Worm (Caenorhabditis elegans): ENCODE data around the gene C03B1.1.

C03B1.1 gene

DNA sequence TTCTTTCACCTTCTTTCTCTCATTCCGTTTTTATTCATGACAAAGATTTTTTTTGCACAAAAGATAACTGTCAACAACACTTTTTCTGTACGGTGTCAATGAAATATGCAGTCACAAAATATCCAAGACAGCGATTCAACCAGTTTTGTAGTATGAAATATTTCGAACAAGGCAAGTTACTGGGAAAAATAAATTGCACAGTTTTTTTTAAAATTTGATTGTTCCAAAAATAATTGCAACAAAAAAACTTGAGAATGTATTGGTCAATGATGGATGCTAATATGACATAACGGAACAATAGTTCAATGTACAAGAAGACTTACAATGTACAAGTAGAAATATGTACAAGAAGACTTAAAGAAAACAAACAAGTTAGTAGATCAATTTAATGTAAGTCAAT lies 28.8 kb upstream of the C03B1.1 start:
- TF ChIP-seq med-1 (GFP tag; optimal IDR thresholded peaks at IDR 0.05; ENCODE audit: insufficient read depth) (no peak), ztf-29 (GFP tag; IDR thresholded peaks at IDR 0.05) (no peak), cog-1 (tag; optimal IDR thresholded peaks at IDR 0.05) (no peak), flt-1 (GFP tag; IDR thresholded peaks at IDR 0.05) (no peak), ref-1 (GFP tag; conservative IDR thresholded peaks at IDR 0.05) (no peak), tab-1 (GFP tag; IDR thresholded peaks at IDR 0.05) (no peak), ztf-23 (GFP tag; IDR thresholded peaks at IDR 0.05) (no peak), klf-2 (GFP tag; conservative IDR thresholded peaks at IDR 0.05) (no peak), T22C8.4 (GFP tag; IDR thresholded peaks at IDR 0.05) (no peak)

DNA sequence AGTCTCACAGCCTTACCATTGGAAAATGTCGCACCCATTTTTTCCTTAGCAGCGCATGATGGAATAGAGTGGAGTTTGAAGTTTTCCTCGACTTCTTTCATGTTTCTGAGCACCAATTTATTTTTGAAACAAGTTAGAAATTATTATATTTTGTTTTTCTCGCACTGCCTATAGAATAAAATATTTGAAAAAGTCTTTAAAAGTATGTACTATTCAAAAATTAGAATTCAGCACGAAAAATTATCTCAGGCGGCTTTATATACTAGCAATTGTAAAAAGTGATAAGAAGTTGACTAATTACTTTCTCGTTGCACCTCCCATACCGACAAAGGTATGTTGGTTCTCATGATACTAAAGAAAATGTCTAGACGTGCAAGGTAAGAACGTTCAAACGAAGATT lies 27.5 kb upstream of the C03B1.1 start, which contains the start of gene C03B1.9:
C03B1.9 (minus strand) TSS at position 101 of the 400 bp plus-strand sequence.
- TF ChIP-seq flt-1 (GFP tag; IDR thresholded peaks at IDR 0.05) (no peak), T22C8.4 (GFP tag; IDR thresholded peaks at IDR 0.05) (no peak), ztf-23 (GFP tag; IDR thresholded peaks at IDR 0.05) (no peak), tab-1 (GFP tag; IDR thresholded peaks at IDR 0.05) (no peak), ztf-29 (GFP tag; IDR thresholded peaks at IDR 0.05) (no peak), med-1 (GFP tag; optimal IDR thresholded peaks at IDR 0.05; ENCODE audit: insufficient read depth) (no peak), klf-2 (GFP tag; conservative IDR thresholded peaks at IDR 0.05) (no peak), ref-1 (GFP tag; conservative IDR thresholded peaks at IDR 0.05) (no peak), cog-1 (tag; optimal IDR thresholded peaks at IDR 0.05) (no peak)

DNA sequence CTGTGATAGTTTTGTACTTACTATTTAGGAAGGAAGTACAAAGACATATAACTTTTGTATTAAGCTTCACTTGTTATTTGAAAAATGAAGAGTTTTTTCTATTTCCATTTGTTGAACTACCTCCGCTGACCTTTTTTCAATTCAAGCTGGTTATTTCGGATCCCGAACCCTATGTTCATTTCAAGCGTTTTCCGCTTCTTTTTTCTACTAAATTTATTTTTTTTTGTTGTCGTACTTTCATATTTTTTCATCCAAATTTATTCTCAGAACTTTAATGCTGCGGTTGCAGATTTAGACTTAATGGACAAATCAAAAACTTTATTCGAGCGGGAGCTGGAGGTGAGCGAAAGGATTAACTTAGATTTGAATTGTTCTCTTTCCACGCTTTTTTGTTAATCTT lies 24.5 kb upstream of the C03B1.1 start, which contains the start of gene C03B1.6:
C03B1.6 (plus strand) TSS at position 301 of the 400 bp plus-strand sequence.
- TF ChIP-seq T22C8.4 (GFP tag; IDR thresholded peaks at IDR 0.05) = no peak
- TF ChIP-seq ztf-23 (GFP tag; IDR thresholded peaks at IDR 0.05) = no peak
- no peak for TF ChIP-seq klf-2 (GFP tag; conservative IDR thresholded peaks at IDR 0.05)
- no peak for TF ChIP-seq flt-1 (GFP tag; IDR thresholded peaks at IDR 0.05)
- TF ChIP-seq ztf-29 (GFP tag; IDR thresholded peaks at IDR 0.05) = no peak
- TF ChIP-seq ref-1 (GFP tag; conservative IDR thresholded peaks at IDR 0.05) = no peak
- no peak for TF ChIP-seq med-1 (GFP tag; optimal IDR thresholded peaks at IDR 0.05; ENCODE audit: insufficient read depth)
- no peak for TF ChIP-seq cog-1 (tag; optimal IDR thresholded peaks at IDR 0.05)
- no peak for TF ChIP-seq tab-1 (GFP tag; IDR thresholded peaks at IDR 0.05)

DNA sequence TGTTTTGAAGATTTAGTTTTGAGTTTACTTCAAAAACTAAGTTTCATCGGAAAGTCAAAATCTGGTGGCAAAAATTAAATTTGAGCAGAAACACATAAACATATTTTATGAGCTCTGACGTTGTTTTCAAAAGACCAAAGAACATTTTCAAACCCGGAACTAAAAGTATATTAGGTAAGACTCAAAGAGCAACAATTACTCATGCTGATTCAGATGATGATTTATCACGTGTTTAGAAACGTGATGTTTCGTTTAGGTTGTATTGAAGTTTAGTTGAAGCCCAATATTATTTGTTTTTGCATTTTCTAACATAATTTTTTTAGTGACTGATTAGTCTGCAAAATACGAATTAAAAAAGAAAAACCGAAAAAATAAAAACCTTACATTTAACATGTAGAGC lies 20.8 kb upstream of the C03B1.1 start:
- no peak for TF ChIP-seq T22C8.4 (GFP tag; IDR thresholded peaks at IDR 0.05)
- TF ChIP-seq tab-1 (GFP tag; IDR thresholded peaks at IDR 0.05) = no peak
- no peak for TF ChIP-seq klf-2 (GFP tag; conservative IDR thresholded peaks at IDR 0.05)
- TF ChIP-seq cog-1 (tag; optimal IDR thresholded peaks at IDR 0.05) = no peak

DNA sequence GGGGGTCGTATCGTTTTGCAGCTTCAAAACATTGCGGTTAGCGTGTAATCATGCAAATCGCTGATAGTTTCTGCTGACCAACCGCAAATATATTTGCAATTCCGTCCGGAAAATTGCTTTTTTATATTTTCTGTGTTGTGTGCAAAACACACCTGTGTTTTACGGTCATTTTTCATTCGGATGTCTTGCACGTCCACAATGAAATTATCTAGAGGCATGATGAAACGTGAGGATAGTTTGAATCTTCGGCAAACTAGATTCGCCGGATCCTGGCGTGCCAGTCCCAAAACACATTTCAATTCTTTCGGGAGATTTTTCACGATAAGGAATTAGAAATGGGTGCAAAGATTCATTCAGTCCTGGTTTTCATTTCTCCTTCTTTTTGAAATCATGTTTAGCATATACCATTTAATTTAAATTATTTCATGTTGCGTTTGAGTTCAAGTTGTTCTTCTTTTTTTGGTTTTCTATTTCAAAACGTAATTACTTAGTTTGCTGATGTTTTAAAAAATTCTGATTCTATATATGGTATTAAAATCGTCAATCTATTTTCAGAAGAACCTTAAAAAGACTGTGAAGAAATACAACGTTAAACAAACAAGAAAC lies 19.4 kb upstream of the C03B1.1 start, which contains the start of gene C03B1.5:
C03B1.5 (plus strand) TSS at position 556 of the 606 bp plus-strand sequence.
- no peak for TF ChIP-seq med-1 (GFP tag; optimal IDR thresholded peaks at IDR 0.05; ENCODE audit: insufficient read depth)
- TF ChIP-seq ref-1 (GFP tag; conservative IDR thresholded peaks at IDR 0.05) = no peak

DNA sequence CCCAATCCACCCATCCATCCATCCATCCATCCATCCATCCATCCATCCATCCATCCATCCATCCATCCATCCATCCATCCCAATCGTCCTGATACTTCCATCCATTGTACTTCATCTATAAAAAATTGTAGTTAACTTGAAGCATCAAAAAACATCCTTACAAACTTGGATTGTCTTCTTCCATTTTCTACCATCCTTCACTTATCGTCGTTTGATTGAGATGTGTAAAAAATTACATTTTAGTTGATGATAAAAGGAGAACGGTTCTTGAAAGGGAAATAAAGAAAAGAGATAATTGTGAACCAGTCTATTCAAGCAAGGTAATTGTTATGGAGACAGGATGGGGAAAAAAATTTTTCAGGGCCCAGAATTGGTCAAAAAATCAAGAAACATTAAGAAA lies 16.8 kb upstream of the C03B1.1 start, which contains the start of gene C03B1.10:
C03B1.10 (minus strand) TSS at position 101 of the 400 bp plus-strand sequence.
- TF ChIP-seq tab-1 (GFP tag; IDR thresholded peaks at IDR 0.05) = no peak
- TF ChIP-seq klf-2 (GFP tag; conservative IDR thresholded peaks at IDR 0.05) = no peak
- no peak for TF ChIP-seq flt-1 (GFP tag; IDR thresholded peaks at IDR 0.05)
- no peak for TF ChIP-seq ztf-23 (GFP tag; IDR thresholded peaks at IDR 0.05)
- TF ChIP-seq med-1 (GFP tag; optimal IDR thresholded peaks at IDR 0.05; ENCODE audit: insufficient read depth) = no peak
- TF ChIP-seq ref-1 (GFP tag; conservative IDR thresholded peaks at IDR 0.05) = no peak
- no peak for TF ChIP-seq cog-1 (tag; optimal IDR thresholded peaks at IDR 0.05)
- TF ChIP-seq T22C8.4 (GFP tag; IDR thresholded peaks at IDR 0.05) = no peak
- TF ChIP-seq ztf-29 (GFP tag; IDR thresholded peaks at IDR 0.05) = no peak

DNA sequence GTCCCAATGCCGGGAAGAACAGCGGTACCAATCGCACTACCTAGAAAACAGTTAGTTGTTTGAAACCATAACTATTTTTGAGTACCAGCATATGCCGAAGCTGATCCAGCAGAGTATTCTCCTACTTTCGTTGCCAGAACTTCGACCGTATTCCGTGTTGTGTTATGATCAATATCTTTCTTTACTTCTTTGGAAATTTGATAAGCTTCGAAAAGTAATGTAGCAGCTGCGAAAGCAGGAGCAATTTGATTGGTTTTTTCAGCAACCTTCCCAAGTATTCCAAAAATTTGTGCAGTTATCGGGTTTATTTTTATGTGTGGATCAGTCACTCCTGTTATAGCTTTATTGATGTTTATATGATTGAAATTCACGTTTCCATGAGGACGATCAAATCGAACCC lies 14.5 kb upstream of the C03B1.1 start:
- TF ChIP-seq T22C8.4 (GFP tag; IDR thresholded peaks at IDR 0.05) = no peak
- no peak for TF ChIP-seq klf-2 (GFP tag; conservative IDR thresholded peaks at IDR 0.05)
- no peak for TF ChIP-seq ref-1 (GFP tag; conservative IDR thresholded peaks at IDR 0.05)
- TF ChIP-seq ztf-29 (GFP tag; IDR thresholded peaks at IDR 0.05) = no peak
- no peak for TF ChIP-seq flt-1 (GFP tag; IDR thresholded peaks at IDR 0.05)
- TF ChIP-seq med-1 (GFP tag; optimal IDR thresholded peaks at IDR 0.05; ENCODE audit: insufficient read depth) = no peak

DNA sequence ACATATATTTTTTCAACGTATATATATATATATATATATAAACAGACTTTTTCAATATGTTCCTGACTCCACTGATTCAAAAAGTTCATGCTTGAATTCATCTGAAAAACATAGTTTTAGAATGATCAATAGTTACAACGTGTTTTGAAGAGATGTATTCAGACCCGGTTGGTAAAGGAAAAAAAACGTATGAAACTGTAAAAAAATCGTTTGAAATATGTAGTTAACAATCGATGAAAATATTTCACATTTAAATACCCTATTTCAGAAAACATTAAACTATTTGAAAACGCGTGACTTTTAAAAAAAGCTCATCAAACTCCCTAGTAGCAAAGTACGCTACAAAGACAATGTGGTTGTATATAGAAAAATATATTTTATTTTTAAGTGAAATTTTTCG lies 13.9 kb upstream of the C03B1.1 start, which contains the start of gene C03B1.14:
C03B1.14 (minus strand) TSS at position 101 of the 400 bp plus-strand sequence.
- TF ChIP-seq T22C8.4 (GFP tag; IDR thresholded peaks at IDR 0.05) (no peak), klf-2 (GFP tag; conservative IDR thresholded peaks at IDR 0.05) (no peak), ztf-29 (GFP tag; IDR thresholded peaks at IDR 0.05) (no peak)

DNA sequence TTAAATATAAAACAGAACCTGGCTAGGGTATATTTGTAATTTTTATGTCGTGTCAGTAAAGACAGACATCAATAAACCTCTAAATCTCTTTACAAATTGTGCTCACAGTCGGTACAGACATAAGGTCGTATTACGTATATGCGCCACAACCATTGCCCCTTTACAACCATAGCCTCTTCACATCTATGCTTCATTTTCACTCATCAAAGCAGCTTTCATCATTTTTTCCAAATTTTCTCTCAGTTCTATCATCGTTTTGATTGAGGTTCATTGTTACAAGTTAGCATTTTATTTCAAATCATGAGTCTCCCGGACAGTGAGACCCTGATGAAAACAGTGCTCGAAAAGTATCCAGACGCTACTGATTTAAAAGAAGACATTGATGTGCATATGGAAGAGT lies 10.4 kb upstream of the C03B1.1 start, which contains the start of gene C03B1.4:
C03B1.4 (plus strand) TSS at position 301 of the 400 bp plus-strand sequence.
- TF ChIP-seq T22C8.4 (GFP tag; IDR thresholded peaks at IDR 0.05) (no peak), cog-1 (tag; optimal IDR thresholded peaks at IDR 0.05) (no peak), ztf-23 (GFP tag; IDR thresholded peaks at IDR 0.05) (no peak), klf-2 (GFP tag; conservative IDR thresholded peaks at IDR 0.05) (no peak), ztf-29 (GFP tag; IDR thresholded peaks at IDR 0.05) (no peak), flt-1 (GFP tag; IDR thresholded peaks at IDR 0.05) (no peak), tab-1 (GFP tag; IDR thresholded peaks at IDR 0.05) (no peak), ref-1 (GFP tag; conservative IDR thresholded peaks at IDR 0.05) (no peak), med-1 (GFP tag; optimal IDR thresholded peaks at IDR 0.05; ENCODE audit: insufficient read depth) (no peak)

DNA sequence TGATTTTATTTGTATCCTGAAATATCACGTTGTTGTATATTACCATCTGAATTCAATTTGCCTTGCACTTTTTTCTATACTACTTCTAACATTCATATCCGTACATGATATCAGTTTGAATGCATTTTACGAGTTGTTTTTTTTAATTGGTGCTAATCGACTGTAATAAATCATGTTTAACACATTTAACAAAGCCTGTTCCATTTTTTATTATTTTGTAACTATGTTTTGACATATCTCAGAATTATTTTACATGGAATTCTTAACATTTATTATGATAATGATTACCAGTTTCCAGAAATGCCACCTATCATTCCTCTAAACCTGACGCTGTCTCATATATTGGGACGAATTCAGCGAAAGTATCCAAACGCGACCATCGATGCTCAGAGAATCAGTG lies 8.8 kb upstream of the C03B1.1 start, which contains the start of gene C03B1.3:
C03B1.3 (plus strand) TSS at position 301 of the 400 bp plus-strand sequence.
- TF ChIP-seq T22C8.4 (GFP tag; IDR thresholded peaks at IDR 0.05) (no peak), tab-1 (GFP tag; IDR thresholded peaks at IDR 0.05) (no peak), flt-1 (GFP tag; IDR thresholded peaks at IDR 0.05) (no peak), ref-1 (GFP tag; conservative IDR thresholded peaks at IDR 0.05) (no peak)

All from whole organism, midembryonic.